Fruit fly (Drosophila melanogaster): ENCODE measurements around the gene Adk2.

The Adk2 gene

DNA sequence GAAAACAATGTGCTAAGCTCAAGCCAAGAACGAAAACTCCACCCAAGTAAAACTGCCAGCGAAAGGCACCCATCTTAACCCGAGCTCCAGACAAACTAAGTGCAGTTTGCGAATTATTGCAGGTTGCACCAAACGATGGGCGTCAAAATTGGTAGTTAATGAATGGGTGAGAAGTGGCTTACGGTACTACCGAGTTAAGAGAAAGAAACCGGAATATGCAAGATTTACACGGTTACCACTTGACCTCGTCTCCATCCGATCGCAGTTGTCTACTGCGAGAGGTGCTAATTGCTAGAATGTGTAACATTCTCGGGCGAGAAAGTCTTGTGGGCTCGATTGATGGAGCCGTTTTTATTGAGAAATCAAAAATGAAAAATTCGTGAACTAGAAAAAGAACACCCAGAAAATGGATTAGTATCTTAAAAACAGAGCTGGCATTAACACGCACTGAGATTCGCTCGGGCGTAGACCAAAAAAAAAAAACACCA lies 38.9 kb upstream of the Adk2 start, which contains the start of the genes CG14115 and CG34428:
CG14115 (minus strand) TSS at position 101 of the 488 bp plus-strand sequence.
CG34428 (plus strand) TSS at position 438 of the 488 bp plus-strand sequence.
- TF ChIP-seq ap (GFP tag; IDR thresholded peaks at IDR 0.05) (no peak), Max (GFP tag; optimal IDR thresholded peaks at IDR 0.05) (no peak), GATAe (GFP tag; conservative IDR thresholded peaks at IDR 0.05) (no peak), gce (GFP tag; IDR thresholded peaks at IDR 0.05) (0 out of 3 replicates have a peak, but pooled peaks have one; percentile 17)

DNA sequence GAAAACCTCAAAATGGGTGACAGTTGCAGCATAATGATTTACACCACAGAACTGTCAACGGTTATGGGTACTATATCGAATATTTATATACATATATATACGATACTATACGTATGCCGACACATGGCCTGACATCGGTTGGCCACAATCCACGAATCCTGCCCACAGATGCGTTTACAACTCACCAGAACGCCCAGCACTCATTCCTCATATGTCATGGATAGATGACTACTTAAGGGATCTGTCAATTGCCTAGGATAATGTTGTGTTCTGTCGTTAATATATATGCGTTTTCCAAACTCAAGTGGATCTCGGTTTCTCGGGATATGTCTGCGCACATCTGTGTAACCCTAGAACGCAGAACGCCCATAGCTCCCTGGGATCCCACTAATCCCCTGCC lies 35.9 kb upstream of the Adk2 start:
- TF ChIP-seq Stat92E (GFP tag; optimal IDR thresholded peaks at IDR 0.05): no peak
- TF ChIP-seq crol (GFP tag; IDR thresholded peaks at IDR 0.05): no peak
- no peak for TF ChIP-seq croc (GFP tag; conservative IDR thresholded peaks at IDR 0.05)
- TF ChIP-seq HmgD (GFP tag; optimal IDR thresholded peaks at IDR 0.05): no peak
- TF ChIP-seq twi (tag; optimal IDR thresholded peaks at IDR 0.05): peak; percentile 94
- no peak for TF ChIP-seq gfzf (GFP tag; optimal IDR thresholded peaks at IDR 0.05)
- no peak for TF ChIP-seq Sin3A (optimal IDR thresholded peaks at IDR 0.05)

DNA sequence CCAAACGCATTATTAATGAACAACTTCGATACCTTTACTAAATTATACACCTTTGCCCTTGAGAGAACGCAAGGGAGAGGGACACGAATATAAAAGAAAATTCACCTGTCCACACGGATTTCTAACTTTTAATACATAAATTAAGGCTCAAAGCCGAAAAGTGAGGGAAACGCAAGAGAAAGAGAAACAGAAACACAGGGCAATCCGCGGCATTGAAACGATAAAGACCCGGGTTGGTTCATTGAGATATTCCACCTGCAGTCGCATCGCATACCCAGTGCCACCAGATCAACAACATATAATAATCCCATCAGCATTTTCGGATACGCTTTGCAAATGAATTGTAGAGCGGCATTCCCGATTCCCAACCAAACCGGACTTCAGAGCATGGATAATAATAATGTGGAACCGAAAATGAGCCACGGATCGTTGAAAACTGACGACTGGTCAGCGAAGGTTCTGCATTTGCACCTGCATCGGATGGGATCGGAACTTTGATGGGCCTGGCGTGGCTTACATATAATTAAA lies 28.3 kb upstream of the Adk2 start:
- TF ChIP-seq CG2875 (GFP tag; optimal IDR thresholded peaks at IDR 0.05) (no peak), ato (GFP tag; IDR thresholded peaks at IDR 0.05; ENCODE audit: partially characterized antibody) (0 out of 2 replicates have a peak, but pooled peaks have one; percentile 26), CG2199 (GFP tag; IDR thresholded peaks at IDR 0.05) (peak; percentile 58; the same call in 1 of the 3 replicates), sens (GFP tag) (peak; percentile 66), CG15696 (tag; optimal IDR thresholded peaks at IDR 0.05) (no peak), kni (GFP tag; optimal IDR thresholded peaks at IDR 0.05) (peak; percentile 43), gsb-n (tag; optimal IDR thresholded peaks at IDR 0.05) (peak; percentile 39), vvl (GFP tag; IDR thresholded peaks at IDR 0.05) (0 out of 2 replicates have a peak, but pooled peaks have one; percentile 15), Bdp1 (GFP tag; optimal IDR thresholded peaks at IDR 0.05) (no peak), Optix (GFP tag; IDR thresholded peaks at IDR 0.05) (0 out of 3 replicates have a peak, but pooled peaks have one; percentile 7), CG11723 (GFP tag; optimal IDR thresholded peaks at IDR 0.05) (no peak), CG30431 (GFP tag; optimal IDR thresholded peaks at IDR 0.05) (no peak), Kr (GFP tag; optimal IDR thresholded peaks at IDR 0.05) (no peak), CG11398 (GFP tag; optimal IDR thresholded peaks at IDR 0.05) (no peak), slp2 (GFP tag; optimal IDR thresholded peaks at IDR 0.05) (no peak), nau (GFP tag; optimal IDR thresholded peaks at IDR 0.05) (no peak), ac (GFP tag; optimal IDR thresholded peaks at IDR 0.05) (peak; percentile 57), oc (tag; optimal IDR thresholded peaks at IDR 0.05) (peak; percentile 51), dysf (GFP tag; IDR thresholded peaks at IDR 0.05) (no peak), Sry-β (GFP tag; optimal IDR thresholded peaks at IDR 0.05) (no peak)

DNA sequence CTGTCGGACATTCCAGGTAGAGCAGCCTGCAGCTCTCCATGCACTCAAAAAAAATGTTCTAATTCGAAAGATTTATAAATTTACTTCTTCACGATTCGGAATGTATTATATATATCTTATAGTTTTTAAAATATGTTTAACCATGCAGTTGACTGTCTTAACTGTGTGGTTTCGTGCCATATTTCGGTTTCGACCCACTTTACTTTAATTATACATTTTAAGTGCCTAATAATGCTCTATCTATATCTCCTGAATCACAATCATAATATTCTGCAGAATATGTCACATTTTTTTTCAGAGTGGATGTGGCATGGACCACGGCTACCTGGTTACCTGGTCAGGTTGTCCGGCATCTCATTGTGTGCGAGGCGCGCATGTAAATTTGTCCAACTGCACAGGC lies 27.2 kb upstream of the Adk2 start:
- TF ChIP-seq cwo (GFP tag; optimal IDR thresholded peaks at IDR 0.05) (no peak), Elba2 (GFP tag; optimal IDR thresholded peaks at IDR 0.05) (peak; percentile 30), pfk (GFP tag; optimal IDR thresholded peaks at IDR 0.05) (no peak), lola (GFP tag; optimal IDR thresholded peaks at IDR 0.05) (peak in 1 of 3 experiments; percentile 54), hbn (GFP tag; IDR thresholded peaks at IDR 0.05; ENCODE audit: partially characterized antibody) (no peak), CG12155 (GFP tag; optimal IDR thresholded peaks at IDR 0.05) (no peak), CG32772 (GFP tag; IDR thresholded peaks at IDR 0.05) (peak; percentile 21; the same call in 1 of the 2 replicates), CG15479 (GFP tag; optimal IDR thresholded peaks at IDR 0.05) (peak; percentile 89), insv (GFP tag; optimal IDR thresholded peaks at IDR 0.05) (no peak), peb (GFP tag; IDR thresholded peaks at IDR 0.05) (no peak), CG15696 (tag; optimal IDR thresholded peaks at IDR 0.05) (peak; percentile 84), HLH3B (GFP tag; IDR thresholded peaks at IDR 0.05) (no peak), oc (tag; optimal IDR thresholded peaks at IDR 0.05) (no peak), Dp (GFP tag; optimal IDR thresholded peaks at IDR 0.05) (no peak), CG13424 (tag; optimal IDR thresholded peaks at IDR 0.05) (no peak), Meics (GFP tag; optimal IDR thresholded peaks at IDR 0.05) (no peak), CG17912 (GFP tag; optimal IDR thresholded peaks at IDR 0.05) (no peak)
